Worm (Caenorhabditis elegans): ENCODE measurements around the gene sad-1.

Gene sad-1

ce11 chrX:13448665-13449099 lies 51.8 kb downstream of the sad-1 start (continued):
- peak; percentile 48 for TF ChIP-seq unc-130 (tag; optimal IDR thresholded peaks at IDR 0.05)
- TF ChIP-seq xbp-1 (tag; optimal IDR thresholded peaks at IDR 0.05) = peak; percentile 47
- TF ChIP-seq ceh-8 (GFP tag; optimal IDR thresholded peaks at IDR 0.05) = peak; percentile 48
- peak; percentile 75 for TF ChIP-seq nhr-90 (tag; optimal IDR thresholded peaks at IDR 0.05; ENCODE audit: poor library complexity)
- TF ChIP-seq lin-35 (GFP tag; optimal IDR thresholded peaks at IDR 0.05) = peak; percentile 28 to 67
- TF ChIP-seq lir-3 (tag; optimal IDR thresholded peaks at IDR 0.05; ENCODE audit: poor library complexity) = peak; percentile 39
- TF ChIP-seq sup-37 (GFP tag; optimal IDR thresholded peaks at IDR 0.05) = peak; percentile 23
- TF ChIP-seq dsc-1 (tag; optimal IDR thresholded peaks at IDR 0.05) = peak; percentile 84
- TF ChIP-seq mep-1 (tag; optimal IDR thresholded peaks at IDR 0.05) = peak; percentile 57
- peak; percentile 79 for TF ChIP-seq nhr-85 (tag)
- TF ChIP-seq nhr-77 (tag; optimal IDR thresholded peaks at IDR 0.05) = peak; percentile 34
- peak; percentile 7 for TF ChIP-seq lin-15B (tag; optimal IDR thresholded peaks at IDR 0.05)
- peak; percentile 31; the same call in 1 of the 2 replicates for TF ChIP-seq ceh-88 (GFP tag; IDR thresholded peaks at IDR 0.05)
- peak; percentile 50 for TF ChIP-seq fos-1 (tag; optimal IDR thresholded peaks at IDR 0.05)
- TF ChIP-seq lin-14 (GFP tag; optimal IDR thresholded peaks at IDR 0.05) = peak; percentile 72
- peak; percentile 38 for TF ChIP-seq lin-13 (GFP tag; optimal IDR thresholded peaks at IDR 0.05)
- peak; percentile 38 for TF ChIP-seq unc-86 (tag; optimal IDR thresholded peaks at IDR 0.05)

- TF ChIP-seq zip-4 (GFP tag; optimal IDR thresholded peaks at IDR 0.05) (no peak), nhr-84 (tag; optimal IDR thresholded peaks at IDR 0.05) (no peak), lsy-2 (tag; optimal IDR thresholded peaks at IDR 0.05) (no peak), fos-1 (tag; optimal IDR thresholded peaks at IDR 0.05) (no peak), snu-23 (GFP tag; optimal IDR thresholded peaks at IDR 0.05) (no peak), fkh-4 (tag; optimal IDR thresholded peaks at IDR 0.05; ENCODE audit: borderline replicate concordance) (no peak), ceh-88 (GFP tag; IDR thresholded peaks at IDR 0.05) (no peak), zag-1 (tag; optimal IDR thresholded peaks at IDR 0.05) (no peak), snpc-4 (tag; optimal IDR thresholded peaks at IDR 0.05) (no peak), C34B4.2 (tag; optimal IDR thresholded peaks at IDR 0.05) (no peak), nhr-28 (tag; optimal IDR thresholded peaks at IDR 0.05) (no peak), efl-3 (GFP tag; optimal IDR thresholded peaks at IDR 0.05) (no peak), swsn-7 (tag; optimal IDR thresholded peaks at IDR 0.05) (no peak), ces-1 (GFP tag; optimal IDR thresholded peaks at IDR 0.05) (no peak), rnt-1 (tag; optimal IDR thresholded peaks at IDR 0.05) (no peak), tlp-1 (tag; optimal IDR thresholded peaks at IDR 0.05) (no peak), unc-86 (tag; optimal IDR thresholded peaks at IDR 0.05) (no peak), hlh-17 (GFP tag; optimal IDR thresholded peaks at IDR 0.05; ENCODE audit: borderline replicate concordance) (no peak), dsc-1 (tag; optimal IDR thresholded peaks at IDR 0.05) (no peak), nhr-85 (tag) (no peak)
Measured at ce11 chrX:13446418-13446817, 54.0 kb downstream of the sad-1 start, which contains the start of gene set-8. Gene set-8, plus strand, starts transcription at chrX:13446718.

- TF ChIP-seq swsn-7 (tag; optimal IDR thresholded peaks at IDR 0.05) = no peak
- no peak for TF ChIP-seq egl-13 (tag; optimal IDR thresholded peaks at IDR 0.05)
- TF ChIP-seq dsc-1 (tag; optimal IDR thresholded peaks at IDR 0.05) = no peak
- TF ChIP-seq lin-15B (tag; optimal IDR thresholded peaks at IDR 0.05) = no peak
- TF ChIP-seq skn-1 (tag; optimal IDR thresholded peaks at IDR 0.05) = no peak
- no peak for TF ChIP-seq isw-1 (GFP tag; IDR thresholded peaks at IDR 0.05)
- no peak for TF ChIP-seq pag-3 (tag; optimal IDR thresholded peaks at IDR 0.05; ENCODE audit: borderline replicate concordance, insufficient read depth)
- TF ChIP-seq ces-1 (GFP tag; optimal IDR thresholded peaks at IDR 0.05) = no peak
- TF ChIP-seq nhr-77 (tag; optimal IDR thresholded peaks at IDR 0.05) = no peak
- no peak for TF ChIP-seq nhr-237 (tag; optimal IDR thresholded peaks at IDR 0.05)
- no peak for TF ChIP-seq alr-1 (tag; optimal IDR thresholded peaks at IDR 0.05; ENCODE audit: borderline replicate concordance)
- no peak for TF ChIP-seq snu-23 (GFP tag; optimal IDR thresholded peaks at IDR 0.05)
- no peak for TF ChIP-seq fkh-8 (tag; optimal IDR thresholded peaks at IDR 0.05)
- TF ChIP-seq nhr-76 (tag; optimal IDR thresholded peaks at IDR 0.05) = no peak
Measured at ce11 chrX:13444267-13444666, 56.2 kb downstream of the sad-1 start.
